Worm (Caenorhabditis elegans): ENCODE measurements around the gene K01A12.2.
"Not testable (repeated sequence)": the region's sequence is repeated elsewhere in the genome, so short reads cannot be mapped to it uniquely, and the experiment has no call there.

- TF ChIP-seq ces-1 (GFP tag; optimal IDR thresholded peaks at IDR 0.05); ztf-11 (tag; optimal IDR thresholded peaks at IDR 0.05); unc-62 (GFP tag; optimal IDR thresholded peaks at IDR 0.05); ceh-83 (GFP tag; optimal IDR thresholded peaks at IDR 0.05); elt-3 (tag; optimal IDR thresholded peaks at IDR 0.05); sptf-1 (tag; optimal IDR thresholded peaks at IDR 0.05); tbx-8 (GFP tag; optimal IDR thresholded peaks at IDR 0.05): not testable (repeated sequence)
Observed at ce11 chrX:8610606-8611005, 2.5 kb upstream of the K01A12.2 start, which contains the start of gene K01A12.4.

Measured in whole organism, mixed stage, embryonic.